Fruit fly (Drosophila melanogaster) whole organism, embryonic: ENCODE data around the gene CG3165.
A peak's percentile ranks its signal among the peaks of the same experiment; 100 is the strongest.

ENCODE experiments used
- Ada2b ChIP-seq: fragments of 200-800 bp; sonication (Bioruptor generic); IDR thresholded peaks from 2 replicates; pipeline ENCODE4 v1.3.6; 2022; ENCODE audit warnings: missing biosample characterization, missing genetic modification characterization
- Atf3 ChIP-seq: fragments of 200-800 bp; sonication (Bioruptor generic); optimal IDR thresholded peaks from 3 replicates; lab custom pipeline; 2016; ENCODE audit warnings: missing biosample characterization, missing genetic modification characterization
- CG10565 ChIP-seq: fragments of 200-800 bp; sonication (Bioruptor generic); optimal IDR thresholded peaks from 3 replicates; lab custom pipeline; 2016; ENCODE audit warnings: missing biosample characterization, mild to moderate bottlenecking, missing genetic modification characterization
- CG10979 ChIP-seq: fragments of 200-800 bp; sonication (Bioruptor generic); optimal IDR thresholded peaks from 2 replicates; lab custom pipeline; 2018; ENCODE audit warnings: missing biosample characterization, mild to moderate bottlenecking, missing genetic modification characterization, moderate library complexity
- CG11696 ChIP-seq: fragments of 200-800 bp; sonication (Bioruptor generic); IDR thresholded peaks from 2 replicates; pipeline ENCODE4 v1.3.6; 2022; ENCODE audit warnings: missing biosample characterization, missing genetic modification characterization
- CG16813 ChIP-seq: fragments of 200-800 bp; sonication (Bioruptor generic); IDR thresholded peaks from 3 replicates; pipeline ENCODE4 v1.3.6; 2022; ENCODE audit warnings: missing biosample characterization, missing genetic modification characterization; ENCODE audit not compliant: partially characterized antibody
- CG17829 ChIP-seq: fragments of 200-800 bp; optimal IDR thresholded peaks from 2 replicates; lab custom pipeline; 2019; ENCODE audit warnings: missing biosample characterization, mild to moderate bottlenecking, missing genetic modification characterization, moderate library complexity
- CG18599 ChIP-seq: fragments of 200-800 bp; sonication (Bioruptor generic); optimal IDR thresholded peaks from 3 replicates; lab custom pipeline; 2017; ENCODE audit warnings: missing biosample characterization, missing genetic modification characterization, mild to moderate bottlenecking, moderate library complexity, missing genetic modification reagents
- CG30431 ChIP-seq: fragments of 200-800 bp; sonication (Bioruptor generic); optimal IDR thresholded peaks from 2 replicates; lab custom pipeline; 2017; ENCODE audit warnings: missing biosample characterization, missing genetic modification characterization
- CG32772 ChIP-seq: fragments of 200-800 bp; sonication (Bioruptor generic); IDR thresholded peaks from 2 replicates; pipeline ENCODE4 v1.3.6; 2022; ENCODE audit warnings: missing biosample characterization, missing genetic modification characterization
- CG3281 ChIP-seq: fragments of 200-800 bp; sonication (Bioruptor generic); optimal IDR thresholded peaks from 3 replicates; lab custom pipeline; 2017; ENCODE audit warnings: missing biosample characterization, mild to moderate bottlenecking, missing genetic modification characterization
- CG6654 ChIP-seq: fragments of 200-800 bp; sonication (Bioruptor generic); optimal IDR thresholded peaks from 2 replicates; lab custom pipeline; 2017; ENCODE audit warnings: missing biosample characterization, mild to moderate bottlenecking, missing genetic modification characterization
- CG8944 ChIP-seq: fragments of 200-800 bp; sonication (Bioruptor generic); optimal IDR thresholded peaks from 3 replicates; lab custom pipeline; 2016; ENCODE audit warnings: missing biosample characterization, missing genetic modification characterization
- CG9932 ChIP-seq: fragments of 200-800 bp; sonication (Bioruptor generic); IDR thresholded peaks from 2 replicates; pipeline ENCODE4 v1.3.6; 2022; ENCODE audit warnings: missing biosample characterization, missing genetic modification characterization
- D19B ChIP-seq: fragments of 200-800 bp; sonication (Bioruptor generic); optimal IDR thresholded peaks from 2 replicates; lab custom pipeline; 2017; ENCODE audit warnings: missing biosample characterization, mild to moderate bottlenecking, missing genetic modification characterization
- Fer3 ChIP-seq: fragments of 200-800 bp; sonication (Bioruptor generic); optimal IDR thresholded peaks from 2 replicates; lab custom pipeline; 2018; ENCODE audit warnings: missing biosample characterization, mild to moderate bottlenecking, missing genetic modification characterization, moderate library complexity
- Hr51 ChIP-seq, 2 experiments: fragments of 200-800 bp; sonication (Bioruptor generic); optimal IDR thresholded peaks; 2 replicates in 1 of 2; 3 replicates in 1 of 2; lab custom pipeline; 2016 to 2018; ENCODE audit warnings: missing biosample characterization in 2 of 2, missing genetic modification characterization in 2 of 2, mild to moderate bottlenecking in 1 of 2, moderate library complexity in 1 of 2
- Hr78 ChIP-seq, 2 experiments: fragments of 200-800 bp in 1 of 2; fragments of >200 bp in 1 of 2; sonication (Bioruptor generic) in 1 of 2; optimal IDR thresholded peaks; 2 replicates each; lab custom pipeline; 2017 to 2019; ENCODE audit warnings: missing biosample characterization in 2 of 2, missing genetic modification characterization in 2 of 2, mild to moderate bottlenecking in 1 of 2, moderate library complexity in 1 of 2
- Max ChIP-seq: fragments of 200-800 bp; sonication (Bioruptor generic); optimal IDR thresholded peaks from 2 replicates; lab custom pipeline; 2016; ENCODE audit warnings: missing biosample characterization, mild to moderate bottlenecking, missing genetic modification characterization
- Scr ChIP-seq: fragments of 200-800 bp; sonication (Bioruptor generic); IDR thresholded peaks from 2 replicates; pipeline ENCODE4 v1.3.6; 2022; ENCODE audit warnings: missing biosample characterization, missing genetic modification characterization; ENCODE audit not compliant: partially characterized antibody
- Stat92E ChIP-seq, 3 experiments: fragments of >200 bp in 2 of 3; fragments of 200-800 bp in 1 of 3; sonication (Bioruptor generic) in 1 of 3; optimal IDR thresholded peaks; 2 replicates each; lab custom pipeline; 2017 to 2019; ENCODE audit warnings: missing biosample characterization in 3 of 3, missing genetic modification characterization in 3 of 3, mild to moderate bottlenecking in 1 of 3, moderate library complexity in 1 of 3
- Tbp ChIP-seq: fragments of >200 bp; optimal IDR thresholded peaks from 2 replicates; lab custom pipeline; 2018; ENCODE audit warnings: missing biosample characterization, missing genetic modification characterization
- bbx ChIP-seq: fragments of 200-800 bp; sonication (Bioruptor generic); IDR thresholded peaks from 2 replicates; pipeline ENCODE4 v1.3.6; 2022; ENCODE audit warnings: missing biosample characterization, missing genetic modification characterization; ENCODE audit not compliant: partially characterized antibody
- cad ChIP-seq: fragments of >200 bp; optimal IDR thresholded peaks from 2 replicates; lab custom pipeline; 2017; ENCODE audit warnings: missing biosample characterization, missing genetic modification characterization
- dimm ChIP-seq: fragments of 200-800 bp; sonication (Bioruptor generic); IDR thresholded peaks from 2 replicates; pipeline ENCODE4 v1.3.6; 2022; ENCODE audit warnings: missing biosample characterization, missing genetic modification characterization
- gem ChIP-seq: fragments of 200-800 bp; sonication (Bioruptor generic); optimal IDR thresholded peaks from 2 replicates; lab custom pipeline; 2019; ENCODE audit warnings: missing biosample characterization, mild to moderate bottlenecking, missing genetic modification characterization, moderate library complexity
- ham ChIP-seq: fragments of 200-800 bp; sonication (Bioruptor generic); IDR thresholded peaks from 2 replicates; pipeline ENCODE4 v1.3.6; 2022; ENCODE audit warnings: missing biosample characterization, missing genetic modification characterization
- hkb ChIP-seq, 2 experiments: fragments of 200-800 bp in 1 of 2; fragments of >200 bp in 1 of 2; sonication (Bioruptor generic) in 1 of 2; IDR thresholded peaks in 1 of 2; optimal IDR thresholded peaks in 1 of 2; 2 replicates each; pipeline versions ENCODE4 v1.3.6 to Lab custom; 2017 to 2022; ENCODE audit warnings: missing biosample characterization in 1 of 2, missing genetic modification characterization in 1 of 2
- inv ChIP-seq: fragments of 200-800 bp; sonication (Bioruptor generic); IDR thresholded peaks from 2 replicates; pipeline ENCODE4 v1.3.6; 2022; ENCODE audit warnings: missing biosample characterization, missing genetic modification characterization; ENCODE audit not compliant: partially characterized antibody
- knrl ChIP-seq: fragments of 200-800 bp; sonication (Bioruptor generic); IDR thresholded peaks from 3 replicates; pipeline ENCODE4 v1.3.6; 2022; ENCODE audit warnings: missing biosample characterization, missing genetic modification characterization; ENCODE audit not compliant: partially characterized antibody
- lab ChIP-seq: fragments of 200-800 bp; sonication (Bioruptor generic); optimal IDR thresholded peaks from 3 replicates; lab custom pipeline; 2017; ENCODE audit warnings: missing biosample characterization, missing genetic modification characterization, mild to moderate bottlenecking, moderate library complexity, missing genetic modification reagents
- otp ChIP-seq: fragments of 200-800 bp; sonication (Bioruptor generic); IDR thresholded peaks from 3 replicates; pipeline ENCODE4, ENCODE4 v1.3.6; 2022; ENCODE audit warnings: missing biosample characterization, missing genetic modification characterization
- phol ChIP-seq: fragments of 200-800 bp; sonication (Bioruptor generic); optimal IDR thresholded peaks from 3 replicates; lab custom pipeline; 2018; ENCODE audit warnings: missing biosample characterization, mild to moderate bottlenecking, missing genetic modification characterization, moderate library complexity
- sens ChIP-seq: fragments of 200-800 bp; sonication (Bioruptor generic); peaks from one replicate; lab custom pipeline; 2016; ENCODE audit warnings: missing biosample characterization, missing genetic modification characterization
- stwl ChIP-seq: fragments of 200-800 bp; sonication (Bioruptor generic); optimal IDR thresholded peaks from 3 replicates; lab custom pipeline; 2018; ENCODE audit warnings: missing biosample characterization, mild to moderate bottlenecking, missing genetic modification characterization, moderate library complexity
- yki ChIP-seq: fragments of >200 bp; optimal IDR thresholded peaks from 3 replicates; lab custom pipeline; 2018

The CG3165 gene

DNA sequence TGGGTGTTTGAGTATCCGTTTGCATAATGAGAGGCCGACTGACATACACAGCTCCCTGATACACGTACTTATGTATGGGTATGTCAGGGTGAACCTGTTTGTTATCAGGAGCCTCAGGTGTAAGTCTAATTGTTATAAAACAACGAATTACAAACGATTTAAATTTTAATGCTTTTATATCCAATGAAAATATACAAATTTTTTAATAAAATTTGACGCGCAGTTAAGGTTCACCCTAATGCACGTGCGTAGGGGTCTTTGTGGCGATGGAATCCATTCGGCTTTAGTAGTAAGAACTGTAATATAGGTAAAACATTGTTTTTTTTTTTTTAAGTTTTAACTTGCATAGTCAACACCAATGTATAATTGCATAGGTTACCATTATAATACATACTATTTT, 32.4 kb upstream of the CG3165 start (continued):
- TF ChIP-seq D19B (GFP tag; lab: Kevin White, UChicago) (peak; percentile 33), Hr51 (GFP tag; optimal IDR thresholded peaks at IDR 0.05; lab: Kevin White, UChicago) (peak in 1 of 2 experiments; percentile 23), CG8944 (GFP tag; lab: Kevin White, UChicago) (peak; percentile 3), lab (GFP tag; lab: Kevin White, UChicago) (peak; percentile 74), Atf3 (GFP tag; lab: Kevin White, UChicago) (no peak), Hr78 (GFP tag; optimal IDR thresholded peaks at IDR 0.05; lab: Kevin White, UChicago) (no peak), dimm (GFP tag; lab: Robert Waterston, UW) (no peak), phol (tag; lab: Kevin White, UChicago) (peak; percentile 9), hkb (optimal IDR thresholded peaks at IDR 0.05; lab: Kevin White, UChicago) (no peak), hkb (GFP tag; IDR thresholded peaks at IDR 0.05; lab: Robert Waterston, UW) (0 out of 2 replicates have a peak, but pooled peaks have one; percentile 31), CG10979 (tag; lab: Kevin White, UChicago) (peak; percentile 5), CG18599 (GFP tag; lab: Kevin White, UChicago) (peak; percentile 63), Max (no peak), otp (GFP tag; lab: Robert Waterston, UW) (no peak), ham (GFP tag; lab: Robert Waterston, UW) (no peak), bbx (no peak), CG32772 (GFP tag; lab: Robert Waterston, UW) (0 out of 2 replicates have a peak, but pooled peaks have one; percentile 14), gem (tag; lab: Kevin White, UChicago) (peak; percentile 22), Ada2b (GFP tag; lab: Robert Waterston, UW) (0 out of 2 replicates have a peak, but pooled peaks have one; percentile 5), Fer3 (tag; lab: Kevin White, UChicago) (peak; percentile 14), CG3281 (GFP tag; lab: Kevin White, UChicago) (no peak)

dm6 chr2L:2945438-2946220, 31.3 kb upstream of the CG3165 start:
- TF ChIP-seq CG10565 (no peak), CG16813 (0 out of 3 replicates have a peak, but pooled peaks have one; percentile 25), stwl (tag; lab: Kevin White, UChicago) (peak; percentile 6), CG6654 (GFP tag; lab: Kevin White, UChicago) (peak; percentile 98), sens (peak; percentile 52), knrl (GFP tag; lab: Robert Waterston, UW) (peak; percentile 40; the same call in 1 of the 3 replicates), CG9932 (GFP tag; lab: Robert Waterston, UW) (no peak), Tbp (GFP tag; lab: Kevin White, UChicago) (peak; percentile 73), CG11696 (GFP tag; lab: Robert Waterston, UW) (peak; percentile 89), cad (peak; percentile 95), CG30431 (GFP tag; lab: Kevin White, UChicago) (no peak), CG17829 (no peak), Stat92E (GFP tag; optimal IDR thresholded peaks at IDR 0.05; lab: Kevin White, UChicago) (no peak), inv (GFP tag; lab: Robert Waterston, UW) (no peak), Scr (GFP tag; lab: Robert Waterston, UW) (0 out of 2 replicates have a peak, but pooled peaks have one; percentile 14), yki (lab: Kevin White, UChicago) (no peak)
- TF ChIP-seq, all 482 proteins: peak for 9
